Worm (Caenorhabditis elegans) whole organism, L3 larva: ENCODE data around the gene lurp-1.

Experiments used
- ama-1 ChIP-seq: fragments of 150-350 bp; optimal IDR thresholded peaks from 2 replicates; lab custom pipeline; 2018
- ceh-16 ChIP-seq: sonication (generic microtip); optimal IDR thresholded peaks from 2 replicates; lab custom pipeline; 2017; ENCODE audit warnings: missing biosample characterization, missing genetic modification characterization
- ceh-28 ChIP-seq: fragments of 150-350 bp; optimal IDR thresholded peaks from 2 replicates; lab custom pipeline; 2014; ENCODE audit warnings: missing biosample characterization, missing genetic modification reagents, missing genetic modification characterization
- ceh-9 ChIP-seq: sonication (generic microtip); optimal IDR thresholded peaks from 2 replicates; lab custom pipeline; 2018; ENCODE audit warnings: missing biosample characterization, missing genetic modification characterization
- elt-1 ChIP-seq: fragments of 150-350 bp; optimal IDR thresholded peaks from 2 replicates; lab custom pipeline; 2014; ENCODE audit warnings: missing biosample characterization, missing genetic modification characterization
- eor-1 ChIP-seq, 2 experiments: fragments of 150-350 bp; optimal IDR thresholded peaks; 2 replicates each; lab custom pipeline; 2014 to 2018; ENCODE audit warnings: missing biosample characterization in 2 of 2, missing genetic modification characterization in 2 of 2
- mdl-1 ChIP-seq: fragments of 150-350 bp; optimal IDR thresholded peaks from 2 replicates; lab custom pipeline; 2014; ENCODE audit warnings: missing biosample characterization, missing genetic modification characterization
- nhr-11 ChIP-seq: fragments of 150-350 bp; optimal IDR thresholded peaks from 2 replicates; lab custom pipeline; 2014; ENCODE audit warnings: missing biosample characterization, missing genetic modification characterization
- nhr-237 ChIP-seq: fragments of 150-350 bp; optimal IDR thresholded peaks from 2 replicates; lab custom pipeline; 2014; ENCODE audit warnings: missing biosample characterization, missing genetic modification characterization
- pha-4 ChIP-seq: fragments of 150-350 bp; optimal IDR thresholded peaks from 2 replicates; lab custom pipeline; 2014; ENCODE audit warnings: missing biosample characterization, missing genetic modification reagents, missing genetic modification characterization
- snpc-4 ChIP-seq: fragments of 150-350 bp; optimal IDR thresholded peaks from 2 replicates; lab custom pipeline; 2014; ENCODE audit warnings: missing biosample characterization, missing genetic modification characterization
- unc-39 ChIP-seq: sonication (generic microtip); optimal IDR thresholded peaks from 4 replicates; lab custom pipeline; 2017; ENCODE audit warnings: missing biosample characterization, missing genetic modification characterization
- unc-62 ChIP-seq: fragments of 150-350 bp; sonication (generic microtip); optimal IDR thresholded peaks from 4 replicates; lab custom pipeline; 2014; ENCODE audit warnings: missing biosample characterization, missing genetic modification reagents, missing genetic modification characterization

ce11 chrII:10888979-10889378, 8.3 kb downstream of the lurp-1 start, which contains the start of gene ptr-8:
- TF ChIP-seq elt-1 (tag; lab: Kevin White, UChicago) (no peak), ama-1 (lab: Kevin White, UChicago) (no peak), unc-39 (tag; lab: Kevin White, UChicago) (no peak), nhr-237 (tag; lab: Kevin White, UChicago) (no peak), ceh-28 (no peak), pha-4 (tag; lab: Kevin White, UChicago) (no peak), snpc-4 (tag; lab: Kevin White, UChicago) (no peak), nhr-11 (tag; lab: Kevin White, UChicago) (no peak), ceh-9 (tag; lab: Kevin White, UChicago) (no peak), eor-1 (tag; optimal IDR thresholded peaks at IDR 0.05; lab: Kevin White, UChicago) (no peak), ceh-16 (tag; lab: Kevin White, UChicago) (no peak), unc-62 (GFP tag; lab: Kevin White, UChicago) (no peak), mdl-1 (tag; lab: Kevin White, UChicago) (no peak)
